Fruit fly (Drosophila melanogaster): Measurements from ENCODE around the gene CG1677.

DNA sequence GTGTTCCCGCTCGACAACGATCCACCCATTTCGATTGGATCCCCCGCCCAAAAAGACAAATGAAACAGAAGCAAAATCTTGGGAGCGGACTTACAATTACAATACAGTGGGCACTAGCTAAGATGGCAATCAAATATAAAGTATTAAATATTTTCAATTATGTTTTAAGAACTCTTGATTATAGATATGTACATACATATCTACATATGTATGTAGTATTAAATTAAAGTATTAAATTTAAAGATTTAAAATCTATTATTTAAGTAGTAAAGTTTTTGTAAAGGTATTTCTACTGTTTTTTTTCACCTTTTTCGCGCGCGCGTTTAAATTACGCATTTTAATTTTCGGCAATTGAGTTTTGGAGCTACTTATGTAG, 70.8 kb downstream of the CG1677 start:
- TF ChIP-seq CG8478 (optimal IDR thresholded peaks at IDR 0.05): no peak
- no peak for TF ChIP-seq CTCF (optimal IDR thresholded peaks at IDR 0.05)
